Worm (Caenorhabditis elegans) whole organism, mixed stage, embryonic: ENCODE measurements around the gene gst-26.

Experiments used
- M03D4.4 ChIP-seq: sonication (generic microtip); optimal IDR thresholded peaks from 2 replicates; lab custom pipeline; 2017; ENCODE audit warnings: mild to moderate bottlenecking, missing genetic modification characterization, missing compliant biosample characterization
- bed-3 ChIP-seq: fragments of 200-800 bp; sonication (Bioruptor generic); optimal IDR thresholded peaks from 3 replicates; lab custom pipeline; 2018; ENCODE audit warnings: mild to moderate bottlenecking, missing genetic modification characterization, moderate library complexity, missing compliant biosample characterization
- flh-1 ChIP-seq: fragments of 200-800 bp; sonication (Bioruptor generic); optimal IDR thresholded peaks from 2 replicates; lab custom pipeline; 2018; ENCODE audit warnings: mild to moderate bottlenecking, missing genetic modification characterization, moderate library complexity, missing compliant biosample characterization
- lin-13 ChIP-seq: fragments of 150-350 bp; optimal IDR thresholded peaks from 2 replicates; lab custom pipeline; 2014; ENCODE audit warnings: missing biosample characterization, missing genetic modification characterization
- nhr-237 ChIP-seq: fragments of 150-350 bp; optimal IDR thresholded peaks from 2 replicates; lab custom pipeline; 2014; ENCODE audit warnings: missing biosample characterization, missing genetic modification characterization
- nhr-76 ChIP-seq: sonication (generic microtip); optimal IDR thresholded peaks from 2 replicates; lab custom pipeline; 2017; ENCODE audit warnings: missing biosample characterization, missing genetic modification characterization
- pha-4 ChIP-seq: fragments of 150-350 bp; optimal IDR thresholded peaks from 2 replicates; lab custom pipeline; 2018; ENCODE audit warnings: missing biosample characterization, missing genetic modification reagents, missing genetic modification characterization
- snpc-4 ChIP-seq: fragments of 150-350 bp; optimal IDR thresholded peaks from 2 replicates; lab custom pipeline; 2014; ENCODE audit warnings: missing biosample characterization, missing genetic modification characterization
- unc-39 ChIP-seq: fragments of 150-350 bp; optimal IDR thresholded peaks from 2 replicates; lab custom pipeline; 2014; ENCODE audit warnings: missing biosample characterization, missing genetic modification characterization
- ztf-11 ChIP-seq: fragments of 150-350 bp; optimal IDR thresholded peaks from 2 replicates; lab custom pipeline; 2014; ENCODE audit warnings: missing biosample characterization, missing genetic modification characterization

DNA sequence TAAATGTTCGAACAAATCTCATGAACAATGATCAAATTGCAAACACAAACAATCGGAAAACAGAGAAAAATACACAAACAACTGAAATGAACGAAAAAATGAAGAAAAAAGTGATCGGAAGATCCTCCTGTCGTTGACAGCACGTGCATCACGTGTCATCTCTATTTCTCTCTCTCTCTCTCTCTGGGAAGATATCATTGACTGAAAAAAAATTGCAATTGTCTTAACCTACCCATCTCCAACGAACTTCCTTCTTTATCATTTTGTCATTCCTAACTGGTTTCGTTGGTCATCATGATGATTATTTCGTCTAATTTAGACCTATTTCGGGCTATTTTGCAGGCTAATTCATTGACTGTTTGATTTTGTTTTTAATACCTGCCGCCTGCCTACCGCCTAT lies 41.0 kb upstream of the gst-26 start:
- TF ChIP-seq nhr-76 (tag; lab: Kevin White, UChicago): no peak
- no peak for TF ChIP-seq bed-3
- TF ChIP-seq ztf-11 (tag; lab: Kevin White, UChicago): no peak
- TF ChIP-seq snpc-4 (tag; lab: Kevin White, UChicago): no peak
- no peak for TF ChIP-seq flh-1 (GFP tag; lab: Kevin White, UChicago)
- TF ChIP-seq pha-4: no peak
- no peak for TF ChIP-seq M03D4.4
- TF ChIP-seq unc-39 (tag; lab: Kevin White, UChicago): no peak
- TF ChIP-seq nhr-237 (tag; lab: Kevin White, UChicago): no peak
- TF ChIP-seq lin-13 (tag; lab: Kevin White, UChicago): no peak
